Fruit fly (Drosophila melanogaster): ENCODE data around the gene Osi23.

Osi23 gene

DNA sequence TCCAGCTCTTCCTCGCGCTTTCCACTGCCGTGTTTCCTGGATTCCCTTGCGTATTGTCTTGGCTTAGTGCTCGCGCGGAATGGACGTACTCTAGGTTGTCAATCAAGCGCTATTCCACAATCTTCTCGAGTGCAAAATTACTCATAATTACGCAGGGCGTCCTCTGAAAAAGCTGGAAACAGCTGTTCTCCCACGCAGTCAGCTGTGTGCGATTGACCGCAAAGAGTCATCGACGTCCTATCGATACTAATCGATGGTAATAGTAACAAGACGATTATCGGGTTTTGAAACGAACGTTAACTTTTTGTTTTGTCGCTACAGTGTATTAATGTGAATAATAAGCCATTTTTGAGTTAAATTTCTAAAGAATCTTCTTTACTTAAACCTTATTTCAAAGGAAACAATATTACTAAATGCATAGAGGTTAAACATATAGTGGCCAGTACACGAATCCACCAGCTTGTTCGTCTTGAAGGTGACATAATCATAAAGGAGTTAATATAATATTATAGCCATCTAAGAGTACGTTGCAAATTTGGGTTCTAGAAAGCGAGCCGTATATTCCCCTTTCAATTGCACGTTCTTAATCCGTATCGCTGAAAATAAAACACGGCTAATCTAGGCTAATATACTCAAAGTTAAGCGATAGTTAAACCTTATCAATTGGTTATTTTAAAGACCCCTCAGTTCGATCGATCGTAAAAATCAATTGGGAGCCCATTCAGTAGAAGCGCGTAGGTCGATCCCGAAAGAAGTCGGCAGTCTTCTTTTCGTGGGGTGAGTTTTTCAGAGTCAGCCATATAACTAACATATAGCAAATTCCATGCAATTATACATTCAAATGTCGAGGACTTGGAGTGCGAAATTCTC is 14.5 kb upstream of the Osi23 start, which contains the start of the genes CG2224 and CDase (continued):
- TF ChIP-seq D (optimal IDR thresholded peaks at IDR 0.05): peak; percentile 48
- no peak for TF ChIP-seq D (GFP tag; optimal IDR thresholded peaks at IDR 0.05)
- TF ChIP-seq sr (GFP tag; IDR thresholded peaks at IDR 0.05): peak; percentile 77; the same call in 2 of the 3 replicates
- no peak for TF ChIP-seq CG13123 (GFP tag; optimal IDR thresholded peaks at IDR 0.05)
- TF ChIP-seq BEAF-32 (GFP tag; optimal IDR thresholded peaks at IDR 0.05): peak; percentile 82
- TF ChIP-seq PHDP (tag; optimal IDR thresholded peaks at IDR 0.05): peak; percentile 8
- TF ChIP-seq Doc3 (GFP tag; IDR thresholded peaks at IDR 0.05; ENCODE audit: partially characterized antibody): peak; percentile 88
- peak; percentile 71 for TF ChIP-seq exex (tag; optimal IDR thresholded peaks at IDR 0.05)
- no peak for TF ChIP-seq CG5180 (GFP tag; optimal IDR thresholded peaks at IDR 0.05)
- TF ChIP-seq Sox100B (GFP tag; optimal IDR thresholded peaks at IDR 0.05): no peak
- TF ChIP-seq her (GFP tag; optimal IDR thresholded peaks at IDR 0.05): peak; percentile 98
- TF ChIP-seq Opbp (GFP tag; IDR thresholded peaks at IDR 0.05; ENCODE audit: partially characterized antibody): peak; percentile 90; the same call in 2 of the 3 replicates
- peak; percentile 90 for TF ChIP-seq sug (tag; optimal IDR thresholded peaks at IDR 0.05)
- TF ChIP-seq CG7786 (GFP tag; optimal IDR thresholded peaks at IDR 0.05): no peak
- no peak for TF ChIP-seq CG43689 (GFP tag; IDR thresholded peaks at IDR 0.05)
- TF ChIP-seq salm (tag; optimal IDR thresholded peaks at IDR 0.05): no peak
- TF ChIP-seq lilli (GFP tag; optimal IDR thresholded peaks at IDR 0.05): no peak
- TF ChIP-seq CG2116 (GFP tag; optimal IDR thresholded peaks at IDR 0.05): peak; percentile 74
- no peak for TF ChIP-seq CG18262 (tag; optimal IDR thresholded peaks at IDR 0.05)
- peak; percentile 82 for TF ChIP-seq hb (GFP tag; IDR thresholded peaks at IDR 0.05; ENCODE audit: partially characterized antibody)
- TF ChIP-seq knrl (GFP tag; IDR thresholded peaks at IDR 0.05; ENCODE audit: partially characterized antibody): peak; percentile 77
- TF ChIP-seq Nf-YC (tag; optimal IDR thresholded peaks at IDR 0.05): no peak
- TF ChIP-seq Dref (GFP tag; IDR thresholded peaks at IDR 0.05): peak; percentile 97
- TF ChIP-seq HmgZ (tag; optimal IDR thresholded peaks at IDR 0.05): peak; percentile 34
- TF ChIP-seq nmo (GFP tag; optimal IDR thresholded peaks at IDR 0.05): peak; percentile 19
- TF ChIP-seq MESR4 (GFP tag; optimal IDR thresholded peaks at IDR 0.05): peak; percentile 56
- no peak for TF ChIP-seq oc (tag; optimal IDR thresholded peaks at IDR 0.05)
- TF ChIP-seq Optix (GFP tag; IDR thresholded peaks at IDR 0.05): no peak
- no peak for TF ChIP-seq CG12744 (GFP tag; optimal IDR thresholded peaks at IDR 0.05)
- peak; percentile 95 for TF ChIP-seq ato (GFP tag; IDR thresholded peaks at IDR 0.05; ENCODE audit: partially characterized antibody)
- peak; percentile 96 for TF ChIP-seq unc-4 (GFP tag; IDR thresholded peaks at IDR 0.05; ENCODE audit: partially characterized antibody)
- TF ChIP-seq CG12219 (GFP tag; optimal IDR thresholded peaks at IDR 0.05): no peak
- TF ChIP-seq Scr (GFP tag; IDR thresholded peaks at IDR 0.05; ENCODE audit: partially characterized antibody): peak; percentile 89
- peak; percentile 54 for TF ChIP-seq gfzf (GFP tag; optimal IDR thresholded peaks at IDR 0.05)
- TF ChIP-seq Vsx1 (GFP tag; optimal IDR thresholded peaks at IDR 0.05): peak; percentile 5
- TF ChIP-seq vvl (GFP tag; IDR thresholded peaks at IDR 0.05): no peak

DNA sequence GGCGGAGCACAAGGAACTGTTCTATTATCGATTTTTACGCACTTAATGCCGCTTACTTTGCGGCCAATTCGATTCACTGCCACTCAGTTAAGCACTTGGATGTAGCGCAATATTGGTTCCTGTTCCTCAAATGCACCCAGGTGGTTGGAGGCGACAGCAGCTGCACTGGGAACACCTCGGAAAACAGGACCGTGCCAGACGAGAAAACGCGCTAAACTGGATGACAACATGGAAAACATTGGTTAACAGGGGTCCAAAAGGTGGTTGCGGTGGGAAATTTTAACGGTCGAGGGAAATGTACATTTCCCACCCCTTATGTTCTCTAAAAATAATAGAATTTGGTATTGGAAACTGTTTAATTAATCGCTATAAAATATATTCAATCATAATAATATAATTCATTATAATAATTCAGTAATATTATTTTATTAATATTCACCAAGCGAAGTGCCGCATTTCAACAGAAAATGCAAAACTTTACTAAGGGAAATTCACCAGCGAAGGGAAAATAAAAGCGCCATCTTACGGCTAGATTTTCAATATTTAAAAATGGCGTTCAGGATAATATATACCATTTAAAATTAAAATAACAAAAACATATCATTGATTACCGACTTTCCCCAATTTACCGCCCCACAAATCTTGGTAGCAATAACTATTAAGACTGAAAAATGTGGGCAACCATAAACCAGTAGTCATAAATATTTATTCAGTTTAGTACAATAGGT is 11.1 kb upstream of the Osi23 start, which contains the start of gene aralar1:
Gene aralar1, minus strand, starts transcription at position 51 of the 728 bp plus-strand sequence.
- TF ChIP-seq CG17328 (GFP tag; IDR thresholded peaks at IDR 0.05) (no peak), ftz-f1 (GFP tag; optimal IDR thresholded peaks at IDR 0.05) (no peak), CG12299 (tag; optimal IDR thresholded peaks at IDR 0.05) (no peak), yki (optimal IDR thresholded peaks at IDR 0.05) (no peak), Mes4 (GFP tag; optimal IDR thresholded peaks at IDR 0.05) (no peak), toy (GFP tag; IDR thresholded peaks at IDR 0.05) (no peak), Poxn (GFP tag; IDR thresholded peaks at IDR 0.05) (no peak), CG9797 (GFP tag; optimal IDR thresholded peaks at IDR 0.05) (no peak), dan (GFP tag; IDR thresholded peaks at IDR 0.05) (no peak), ems (GFP tag; optimal IDR thresholded peaks at IDR 0.05) (no peak), Adf1 (GFP tag; IDR thresholded peaks at IDR 0.05) (no peak), CG18476 (GFP tag; optimal IDR thresholded peaks at IDR 0.05) (no peak), Atf6 (GFP tag; IDR thresholded peaks at IDR 0.05) (no peak), E2f2 (GFP tag; IDR thresholded peaks at IDR 0.05) (peak; percentile 40; the same call in 1 of the 2 replicates)

Data from whole organism, embryonic.